Fruit fly (Drosophila melanogaster) whole organism, embryonic: Measurements from ENCODE around the gene MICAL-like.

ENCODE experiments used
- Antp ChIP-seq: fragments of 200-800 bp; sonication (Bioruptor generic); optimal IDR thresholded peaks from 3 replicates; lab custom pipeline; 2016; ENCODE audit warnings: missing biosample characterization, missing genetic modification characterization
- Asciz ChIP-seq: fragments of 200-800 bp; sonication (Bioruptor generic); optimal IDR thresholded peaks from 2 replicates; lab custom pipeline; 2017; ENCODE audit warnings: missing biosample characterization, mild to moderate bottlenecking, missing genetic modification characterization, missing genetic modification reagents
- Bdp1 ChIP-seq: fragments of 200-800 bp; sonication (Bioruptor generic); optimal IDR thresholded peaks from 3 replicates; lab custom pipeline; 2016; ENCODE audit warnings: missing biosample characterization, missing genetic modification characterization
- CG10321 ChIP-seq: fragments of 200-800 bp; sonication (Bioruptor generic); IDR thresholded peaks from 2 replicates; pipeline ENCODE4 v1.3.6; 2022; ENCODE audit warnings: missing biosample characterization, missing genetic modification characterization
- CG11695 ChIP-seq: fragments of 200-800 bp; sonication (Bioruptor generic); IDR thresholded peaks from 3 replicates; pipeline ENCODE4 v1.3.6; 2022; ENCODE audit warnings: missing biosample characterization, missing genetic modification characterization
- CG12155 ChIP-seq: fragments of 200-800 bp; sonication (Bioruptor generic); optimal IDR thresholded peaks from 3 replicates; lab custom pipeline; 2016; ENCODE audit warnings: missing biosample characterization, missing genetic modification characterization
- CG13123 ChIP-seq: fragments of 200-800 bp; sonication (Bioruptor generic); optimal IDR thresholded peaks from 2 replicates; lab custom pipeline; 2016; ENCODE audit warnings: missing biosample characterization, missing genetic modification characterization
- CG13775 ChIP-seq: fragments of 200-800 bp; sonication (Bioruptor generic); optimal IDR thresholded peaks from 3 replicates; lab custom pipeline; 2017; ENCODE audit warnings: missing biosample characterization, mild to moderate bottlenecking, missing genetic modification characterization
- CG2116 ChIP-seq: fragments of 200-800 bp; sonication (Bioruptor generic); optimal IDR thresholded peaks from 3 replicates; lab custom pipeline; 2018; ENCODE audit warnings: missing biosample characterization, mild to moderate bottlenecking, missing genetic modification characterization
- CG31441 ChIP-seq: fragments of 200-800 bp; sonication (Bioruptor generic); IDR thresholded peaks from 2 replicates; pipeline ENCODE4 v1.3.6; 2022; ENCODE audit warnings: missing biosample characterization, missing genetic modification characterization
- CG3163 ChIP-seq: fragments of 200-800 bp; sonication (Bioruptor generic); optimal IDR thresholded peaks from 3 replicates; lab custom pipeline; 2016; ENCODE audit warnings: missing biosample characterization, missing genetic modification characterization
- CG32772 ChIP-seq: fragments of 200-800 bp; sonication (Bioruptor generic); IDR thresholded peaks from 2 replicates; pipeline ENCODE4 v1.3.6; 2022; ENCODE audit warnings: missing biosample characterization, missing genetic modification characterization
- CG3407 ChIP-seq: fragments of 200-800 bp; sonication (Bioruptor generic); optimal IDR thresholded peaks from 2 replicates; lab custom pipeline; 2018; ENCODE audit warnings: missing biosample characterization, mild to moderate bottlenecking, missing genetic modification characterization
- CG6791 ChIP-seq: fragments of 200-800 bp; sonication (Bioruptor generic); IDR thresholded peaks from 3 replicates; pipeline ENCODE4 v1.3.6; 2022; ENCODE audit warnings: missing biosample characterization, missing genetic modification characterization; ENCODE audit not compliant: partially characterized antibody
- CG6813 ChIP-seq: fragments of 200-800 bp; sonication (Bioruptor generic); optimal IDR thresholded peaks from 2 replicates; lab custom pipeline; 2017; ENCODE audit warnings: missing biosample characterization, missing genetic modification characterization, mild to moderate bottlenecking, moderate library complexity, missing genetic modification reagents
- CG7357 ChIP-seq: fragments of 200-800 bp; sonication (Bioruptor generic); IDR thresholded peaks from 3 replicates; pipeline ENCODE4 v1.3.6; 2022; ENCODE audit warnings: missing biosample characterization, missing genetic modification characterization
- CG7556 ChIP-seq: fragments of 200-800 bp; sonication (Bioruptor generic); optimal IDR thresholded peaks from 2 replicates; lab custom pipeline; 2017; ENCODE audit warnings: missing biosample characterization, mild to moderate bottlenecking, missing genetic modification characterization
- CG9215 ChIP-seq: fragments of 200-800 bp; sonication (Bioruptor generic); IDR thresholded peaks from 2 replicates; pipeline ENCODE4 v1.3.6; 2022; ENCODE audit warnings: missing biosample characterization, missing genetic modification characterization
- CG9797 ChIP-seq: fragments of 200-800 bp; sonication (Bioruptor generic); optimal IDR thresholded peaks from 3 replicates; lab custom pipeline; 2018; ENCODE audit warnings: missing biosample characterization, mild to moderate bottlenecking, missing genetic modification characterization
- CoRest ChIP-seq: fragments of 200-800 bp; sonication (Bioruptor generic); optimal IDR thresholded peaks from 3 replicates; lab custom pipeline; 2018; ENCODE audit warnings: missing biosample characterization, mild to moderate bottlenecking, missing genetic modification characterization, moderate library complexity
- CrebB ChIP-seq: fragments of 200-800 bp; sonication (Bioruptor generic); optimal IDR thresholded peaks from 3 replicates; lab custom pipeline; 2018; ENCODE audit warnings: missing biosample characterization, mild to moderate bottlenecking, missing genetic modification characterization
- Dip3 ChIP-seq: fragments of 200-800 bp; sonication (Bioruptor generic); optimal IDR thresholded peaks from 3 replicates; lab custom pipeline; 2016; ENCODE audit warnings: missing biosample characterization, missing genetic modification characterization
- Eip74EF ChIP-seq, 2 experiments: fragments of 200-800 bp in 1 of 2; fragments of >200 bp in 1 of 2; sonication (Bioruptor generic) in 1 of 2; optimal IDR thresholded peaks; 2 replicates each; lab custom pipeline; 2017 to 2019; ENCODE audit warnings: missing biosample characterization in 2 of 2, missing genetic modification characterization in 2 of 2, mild to moderate bottlenecking in 1 of 2, moderate library complexity in 1 of 2
- HHEX ChIP-seq: fragments of 200-800 bp; sonication (Bioruptor generic); optimal IDR thresholded peaks from 3 replicates; lab custom pipeline; 2017; ENCODE audit warnings: missing biosample characterization, mild to moderate bottlenecking, missing genetic modification characterization, missing genetic modification reagents
- HLH4C ChIP-seq: fragments of 200-800 bp; sonication (Bioruptor generic); IDR thresholded peaks from 3 replicates; pipeline ENCODE4 v1.3.6; 2022; ENCODE audit warnings: missing biosample characterization, missing genetic modification characterization; ENCODE audit not compliant: partially characterized antibody
- NC2β ChIP-seq: fragments of 200-800 bp; sonication (Bioruptor generic); optimal IDR thresholded peaks from 2 replicates; lab custom pipeline; 2016; ENCODE audit warnings: missing biosample characterization, missing genetic modification characterization
- Side ChIP-seq: fragments of 200-800 bp; sonication (Bioruptor generic); optimal IDR thresholded peaks from 2 replicates; lab custom pipeline; 2016; ENCODE audit warnings: missing biosample characterization, missing genetic modification characterization
- Ssrp ChIP-seq: fragments of 200-800 bp; sonication (Bioruptor generic); optimal IDR thresholded peaks from 2 replicates; lab custom pipeline; 2018; ENCODE audit warnings: missing biosample characterization, mild to moderate bottlenecking, missing genetic modification characterization, moderate library complexity
- Tbp ChIP-seq: fragments of >200 bp; optimal IDR thresholded peaks from 2 replicates; lab custom pipeline; 2018; ENCODE audit warnings: missing biosample characterization, missing genetic modification characterization
- ab ChIP-seq: fragments of 200-800 bp; sonication (Bioruptor generic); optimal IDR thresholded peaks from 2 replicates; lab custom pipeline; 2016; ENCODE audit warnings: missing biosample characterization, missing genetic modification characterization
- az2 ChIP-seq: fragments of 200-800 bp; sonication (Bioruptor generic); optimal IDR thresholded peaks from 3 replicates; lab custom pipeline; 2016; ENCODE audit warnings: missing biosample characterization, missing genetic modification characterization
- cato ChIP-seq: fragments of 200-800 bp; sonication (Bioruptor generic); optimal IDR thresholded peaks from 2 replicates; lab custom pipeline; 2016; ENCODE audit warnings: missing biosample characterization, missing genetic modification characterization, borderline replicate concordance
- crc ChIP-seq: fragments of 200-800 bp; sonication (Bioruptor generic); optimal IDR thresholded peaks from 2 replicates; lab custom pipeline; 2016; ENCODE audit warnings: missing biosample characterization, missing genetic modification characterization
- dm ChIP-seq: fragments of 200-800 bp; sonication (Bioruptor generic); optimal IDR thresholded peaks from 3 replicates; lab custom pipeline; 2016; ENCODE audit warnings: missing biosample characterization, missing genetic modification characterization
- gem ChIP-seq: fragments of 200-800 bp; sonication (Bioruptor generic); optimal IDR thresholded peaks from 2 replicates; lab custom pipeline; 2019; ENCODE audit warnings: missing biosample characterization, mild to moderate bottlenecking, missing genetic modification characterization, moderate library complexity
- h ChIP-seq: fragments of >200 bp; optimal IDR thresholded peaks from 2 replicates; lab custom pipeline; 2017
- inv ChIP-seq: fragments of 200-800 bp; sonication (Bioruptor generic); IDR thresholded peaks from 2 replicates; pipeline ENCODE4 v1.3.6; 2022; ENCODE audit warnings: missing biosample characterization, missing genetic modification characterization; ENCODE audit not compliant: partially characterized antibody
- jigr1 ChIP-seq: fragments of 200-800 bp; sonication (Bioruptor generic); IDR thresholded peaks from 3 replicates; pipeline ENCODE4 v1.3.6; 2022; ENCODE audit warnings: missing biosample characterization, missing genetic modification characterization
- lab ChIP-seq: fragments of 200-800 bp; sonication (Bioruptor generic); optimal IDR thresholded peaks from 3 replicates; lab custom pipeline; 2017; ENCODE audit warnings: missing biosample characterization, missing genetic modification characterization, mild to moderate bottlenecking, moderate library complexity, missing genetic modification reagents
- p53 ChIP-seq: fragments of 200-800 bp; sonication (Bioruptor generic); optimal IDR thresholded peaks from 2 replicates; lab custom pipeline; 2016; ENCODE audit warnings: missing biosample characterization, missing genetic modification characterization
- pros ChIP-seq: fragments of 200-800 bp; sonication (Bioruptor generic); optimal IDR thresholded peaks from 3 replicates; lab custom pipeline; 2019; ENCODE audit warnings: missing biosample characterization, mild to moderate bottlenecking, missing genetic modification characterization, moderate library complexity
- run ChIP-seq: fragments of 200-800 bp; sonication (Bioruptor generic); optimal IDR thresholded peaks from 3 replicates; lab custom pipeline; 2018; ENCODE audit warnings: missing biosample characterization, mild to moderate bottlenecking, missing genetic modification characterization
- sisA ChIP-seq: fragments of 200-800 bp; sonication (Bioruptor generic); IDR thresholded peaks from 2 replicates; pipeline ENCODE4 v1.3.6; 2022; ENCODE audit warnings: missing biosample characterization, missing genetic modification characterization
- slou ChIP-seq: fragments of 200-800 bp; sonication (Bioruptor generic); optimal IDR thresholded peaks from 3 replicates; lab custom pipeline; 2016; ENCODE audit warnings: missing biosample characterization, missing genetic modification characterization
- ssp ChIP-seq: fragments of 200-800 bp; sonication (Bioruptor generic); IDR thresholded peaks from 2 replicates; pipeline ENCODE4 v1.3.6; 2022; ENCODE audit warnings: missing biosample characterization, missing genetic modification characterization
- stwl ChIP-seq: fragments of 200-800 bp; sonication (Bioruptor generic); optimal IDR thresholded peaks from 3 replicates; lab custom pipeline; 2018; ENCODE audit warnings: missing biosample characterization, mild to moderate bottlenecking, missing genetic modification characterization, moderate library complexity
- tio ChIP-seq: fragments of 200-800 bp; sonication (Bioruptor generic); optimal IDR thresholded peaks from 2 replicates; lab custom pipeline; 2017; ENCODE audit warnings: missing biosample characterization, missing genetic modification characterization, inconsistent platforms
- tll ChIP-seq, 2 experiments: fragments of 200-800 bp in 1 of 2; fragments of >200 bp in 1 of 2; sonication (Bioruptor generic) in 1 of 2; optimal IDR thresholded peaks; 2 replicates each; lab custom pipeline; 2017 to 2019; ENCODE audit warnings: missing biosample characterization in 2 of 2, missing genetic modification characterization in 2 of 2, mild to moderate bottlenecking in 1 of 2, moderate library complexity in 1 of 2
- zf30C ChIP-seq: fragments of 200-800 bp; sonication (Bioruptor generic); optimal IDR thresholded peaks from 3 replicates; lab custom pipeline; 2018; ENCODE audit warnings: missing biosample characterization, mild to moderate bottlenecking, missing genetic modification characterization

Gene MICAL-like

DNA sequence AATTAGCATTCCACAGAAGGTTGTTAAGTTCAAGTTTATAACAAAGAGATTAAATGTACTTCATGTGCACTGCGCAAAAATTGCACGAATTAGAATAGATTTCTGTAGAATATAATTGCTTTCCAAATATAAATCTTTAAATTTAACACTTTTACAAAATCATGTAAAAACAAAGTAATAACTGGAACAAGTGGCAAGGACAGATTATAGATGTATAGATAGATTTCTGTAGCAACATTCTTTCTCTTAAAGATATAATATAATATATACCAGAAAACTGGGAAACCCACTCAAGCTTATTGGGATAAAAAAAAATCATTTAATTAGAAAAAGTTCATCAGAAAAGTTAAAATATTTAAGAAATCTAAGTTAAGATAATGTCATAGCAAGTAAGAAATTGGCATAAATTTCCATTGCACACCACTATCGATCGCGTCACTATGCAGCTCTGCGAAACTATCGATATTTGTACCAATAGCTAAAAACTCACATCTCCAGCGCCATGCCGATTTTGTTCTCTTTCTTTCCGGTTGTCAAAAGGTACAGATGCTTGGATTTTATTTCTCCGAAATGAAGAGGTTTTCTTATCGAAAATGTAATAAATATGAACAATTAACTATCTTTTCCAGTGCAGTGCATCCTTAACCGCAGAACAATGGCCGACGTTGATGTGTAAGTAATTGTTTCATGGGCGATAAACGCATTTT, 7.9 kb upstream of the MICAL-like start, which contains the start of gene RpS12 (continued):
- TF ChIP-seq CG6791 (GFP tag; lab: Robert Waterston, UW) (peak; percentile 92), pros (no peak), Eip74EF (GFP tag; optimal IDR thresholded peaks at IDR 0.05; lab: Kevin White, UChicago) (peak in 1 of 2 experiments; percentile 48), CG12155 (GFP tag; lab: Kevin White, UChicago) (peak; percentile 30), CG9797 (no peak), CrebB (tag; lab: Kevin White, UChicago) (peak; percentile 83), ssp (GFP tag; lab: Robert Waterston, UW) (peak; percentile 97), Bdp1 (GFP tag; lab: Kevin White, UChicago) (peak; percentile 58), slou (peak; percentile 65), CG9215 (GFP tag; lab: Robert Waterston, UW) (peak; percentile 60), CG13775 (GFP tag; lab: Kevin White, UChicago) (peak; percentile 82), CG11695 (no peak), CoRest (peak; percentile 71), ab (peak; percentile 39), NC2β (peak; percentile 97), CG32772 (GFP tag; lab: Robert Waterston, UW) (peak; percentile 62), CG7357 (peak; percentile 84), CG6813 (GFP tag; lab: Kevin White, UChicago) (peak; percentile 87), sisA (GFP tag; lab: Robert Waterston, UW) (peak; percentile 58), dm (GFP tag; lab: Kevin White, UChicago) (peak; percentile 96), inv (GFP tag; lab: Robert Waterston, UW) (peak; percentile 82), stwl (tag; lab: Kevin White, UChicago) (peak; percentile 74), crc (GFP tag; lab: Kevin White, UChicago) (peak; percentile 66), Tbp (GFP tag; lab: Kevin White, UChicago) (no peak), gem (tag; lab: Kevin White, UChicago) (peak; percentile 62), cato (GFP tag; lab: Kevin White, UChicago) (peak; percentile 58), CG10321 (GFP tag; lab: Robert Waterston, UW) (peak; percentile 61), jigr1 (no peak), tio (peak; percentile 45), h (lab: Kevin White, UChicago) (no peak), lab (GFP tag; lab: Kevin White, UChicago) (peak; percentile 90), Antp (GFP tag; lab: Kevin White, UChicago) (peak; percentile 80), CG13123 (GFP tag; lab: Kevin White, UChicago) (peak; percentile 57), Ssrp (tag; lab: Kevin White, UChicago) (peak; percentile 31), Dip3 (peak; percentile 68), p53 (GFP tag; lab: Kevin White, UChicago) (peak; percentile 64), CG3163 (GFP tag; lab: Kevin White, UChicago) (peak; percentile 70), CG3407 (peak; percentile 58), CG7556 (GFP tag; lab: Kevin White, UChicago) (peak; percentile 12), HHEX (GFP tag; lab: Kevin White, UChicago) (peak; percentile 85), Asciz (GFP tag; lab: Kevin White, UChicago) (peak; percentile 39), az2 (GFP tag; lab: Kevin White, UChicago) (peak; percentile 48), HLH4C (GFP tag; lab: Robert Waterston, UW) (peak; percentile 75), Side (GFP tag; lab: Kevin White, UChicago) (peak; percentile 68), run (tag; lab: Kevin White, UChicago) (peak; percentile 19), CG2116 (GFP tag; lab: Kevin White, UChicago) (peak; percentile 99), CG31441 (GFP tag; lab: Robert Waterston, UW) (peak; percentile 47), tll (GFP tag; optimal IDR thresholded peaks at IDR 0.05; lab: Kevin White, UChicago) (no peak), zf30C (GFP tag; lab: Kevin White, UChicago) (no peak)
